Worm (Caenorhabditis elegans): Measurements from ENCODE around the gene daf-5.

ce11 chrII:14037484-14038303 lies 14.4 kb downstream of the daf-5 start:
- TF ChIP-seq med-1 (GFP tag; optimal IDR thresholded peaks at IDR 0.05; ENCODE audit: insufficient read depth) (no peak), cog-1 (tag; optimal IDR thresholded peaks at IDR 0.05) (no peak), ztf-29 (GFP tag; IDR thresholded peaks at IDR 0.05) (no peak), tab-1 (GFP tag; IDR thresholded peaks at IDR 0.05) (no peak), flt-1 (GFP tag; IDR thresholded peaks at IDR 0.05) (no peak), ref-1 (GFP tag; conservative IDR thresholded peaks at IDR 0.05) (no peak)
